Worm (Caenorhabditis elegans) whole organism, early embryonic: ENCODE measurements around the gene srh-10.
"Not testable (repeated sequence)": the region's sequence is repeated elsewhere in the genome, so short reads cannot be mapped to it uniquely, and the experiment has no call there.

Experiments used
- B0310.2 ChIP-seq: sonication (generic microtip); optimal IDR thresholded peaks from 2 replicates; lab custom pipeline; 2016; ENCODE audit warnings: mild to moderate bottlenecking, missing genetic modification characterization, missing compliant biosample characterization
- F13C5.2 ChIP-seq: sonication (generic microtip); optimal IDR thresholded peaks from 2 replicates; lab custom pipeline; 2017; ENCODE audit warnings: mild to moderate bottlenecking, missing genetic modification characterization, inconsistent platforms, missing compliant biosample characterization
- aly-1 ChIP-seq: sonication (generic microtip); optimal IDR thresholded peaks from 2 replicates; lab custom pipeline; 2016; ENCODE audit warnings: missing genetic modification characterization, missing compliant biosample characterization
- ama-1 ChIP-seq: fragments of 150-350 bp; optimal IDR thresholded peaks from 2 replicates; lab custom pipeline; 2014
- ceh-13 ChIP-seq: fragments of 200-800 bp; sonication (Bioruptor generic); optimal IDR thresholded peaks from 2 replicates; lab custom pipeline; 2018; ENCODE audit warnings: mild to moderate bottlenecking, missing genetic modification characterization, missing compliant biosample characterization
- ceh-36 ChIP-seq: sonication (generic microtip); optimal IDR thresholded peaks from 2 replicates; lab custom pipeline; 2016; ENCODE audit warnings: missing genetic modification characterization, inconsistent platforms, missing compliant biosample characterization
- ets-7 ChIP-seq: sonication (generic microtip); optimal IDR thresholded peaks from 2 replicates; lab custom pipeline; 2016; ENCODE audit warnings: missing genotype, missing genetic modification characterization, missing compliant biosample characterization
- flt-1 ChIP-seq: fragments of 200-800 bp; sonication (Bioruptor generic); IDR thresholded peaks from 2 replicates; pipeline ENCODE4 v1.3.6; 2022; ENCODE audit warnings: missing genetic modification characterization, missing compliant biosample characterization
- hmbx-1 ChIP-seq: sonication (generic microtip); optimal IDR thresholded peaks from 2 replicates; lab custom pipeline; 2016; ENCODE audit warnings: mild to moderate bottlenecking, missing genetic modification characterization, missing compliant biosample characterization
- hmg-4 ChIP-seq: fragments of 200-800 bp; sonication (Bioruptor generic); optimal IDR thresholded peaks from 2 replicates; lab custom pipeline; 2018; ENCODE audit warnings: mild to moderate bottlenecking, missing genetic modification characterization, missing compliant biosample characterization
- hnd-1 ChIP-seq: sonication (generic microtip); optimal IDR thresholded peaks from 2 replicates; lab custom pipeline; 2016; ENCODE audit warnings: missing genetic modification characterization, missing compliant biosample characterization
- pes-1 ChIP-seq: fragments of 200-800 bp; sonication (Bioruptor generic); IDR thresholded peaks from 2 replicates; pipeline ENCODE4 v1.3.6; 2022; ENCODE audit warnings: missing genetic modification reagents, missing genetic modification characterization, missing compliant biosample characterization
- scrt-1 ChIP-seq: fragments of 200-800 bp; sonication (Bioruptor generic); IDR thresholded peaks from 2 replicates; pipeline ENCODE4 v1.3.6; 2022; ENCODE audit warnings: missing genetic modification characterization, missing compliant biosample characterization
- sea-1 ChIP-seq: fragments of 200-800 bp; sonication (Bioruptor generic); conservative IDR thresholded peaks from 2 replicates; pipeline ENCODE4 v1.3.6; 2022; ENCODE audit warnings: missing genetic modification characterization, missing compliant biosample characterization
- tbx-11 ChIP-seq: fragments of 200-800 bp; sonication (Bioruptor generic); IDR thresholded peaks from 2 replicates; pipeline ENCODE4 v1.3.6; 2022; ENCODE audit warnings: missing genetic modification characterization, missing compliant biosample characterization
- tbx-37 ChIP-seq: fragments of 200-800 bp; sonication (Bioruptor generic); conservative IDR thresholded peaks from 2 replicates; pipeline ENCODE4 v1.3.6; 2022; ENCODE audit warnings: missing genetic modification reagents, missing genetic modification characterization, missing compliant biosample characterization
- tra-4 ChIP-seq: sonication (generic microtip); optimal IDR thresholded peaks from 2 replicates; lab custom pipeline; 2017; ENCODE audit warnings: missing genetic modification characterization, missing compliant biosample characterization

The srh-10 gene

DNA sequence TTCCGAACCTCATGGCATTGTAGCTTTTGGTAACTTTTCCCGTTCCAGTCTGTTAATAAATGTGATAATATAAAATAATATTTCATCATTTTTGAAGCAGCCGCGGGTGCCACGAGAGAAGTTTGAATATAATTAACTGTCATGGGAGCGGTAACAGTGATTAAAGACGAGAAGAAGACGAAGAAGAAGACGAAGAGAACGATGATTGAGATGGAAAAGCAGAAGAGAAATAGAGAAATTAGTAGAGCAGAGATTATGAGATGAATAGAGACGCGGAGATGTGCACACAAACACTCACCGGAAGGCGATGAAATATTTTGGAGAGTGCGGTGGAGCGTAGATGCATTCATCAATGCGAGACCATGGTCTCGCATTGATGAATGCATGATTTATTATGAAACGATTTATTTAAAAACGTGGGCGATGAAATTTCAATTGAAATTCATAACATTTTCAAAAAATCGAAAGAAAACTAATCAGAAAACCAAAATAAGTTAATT lies 13.7 kb downstream of the srh-10 start, which contains the start of gene seip-1:
seip-1 (minus strand) TSS at position 51 of the 500 bp plus-strand sequence.
- no peak for TF ChIP-seq tbx-37
- peak; percentile 74 for TF ChIP-seq ets-7 (tag; lab: Kevin White, UChicago)
- TF ChIP-seq pes-1 (GFP tag; lab: Robert Waterston, UW) = no peak
- peak; percentile 35 for TF ChIP-seq F13C5.2 (tag; lab: Kevin White, UChicago)
- 0 out of 2 replicates have a peak, but pooled peaks have one; percentile 20 for TF ChIP-seq flt-1 (GFP tag; lab: Robert Waterston, UW)
- no peak for TF ChIP-seq B0310.2 (tag; lab: Kevin White, UChicago)

ce11 chrV:6051159-6051558 lies 15.8 kb downstream of the srh-10 start, which contains the start of gene jamp-1:
jamp-1 (minus strand) TSS chrV:6051259.
- TF ChIP-seq tbx-11 = no peak
- 0 out of 2 replicates have a peak, but pooled peaks have one; percentile 17 for TF ChIP-seq scrt-1 (GFP tag; lab: Robert Waterston, UW)

- TF ChIP-seq F13C5.2 (tag; lab: Kevin White, UChicago) = no peak
- no peak for TF ChIP-seq tbx-37
- TF ChIP-seq hnd-1 = no peak
Measured at ce11 chrV:6047818-6048217, 19.1 kb downstream of the srh-10 start, which contains the start of gene pgap-3. pgap-3 (minus strand) TSS chrV:6047918.

ce11 chrV:6044853-6045594 lies 21.9 kb downstream of the srh-10 start, which contains the start of gene R01B10.3:
R01B10.3 (minus strand) TSS chrV:6045129.
- TF ChIP-seq hmg-4 (GFP tag; lab: Kevin White, UChicago) = no peak
- peak; percentile 59; the same call in 1 of the 2 replicates for TF ChIP-seq sea-1
- no peak for TF ChIP-seq aly-1 (tag; lab: Kevin White, UChicago)

ce11 chrV:6044448-6044847 lies 22.5 kb downstream of the srh-10 start:
- TF ChIP-seq sea-1 = no peak
- TF ChIP-seq pes-1 (GFP tag; lab: Robert Waterston, UW) = no peak

DNA sequence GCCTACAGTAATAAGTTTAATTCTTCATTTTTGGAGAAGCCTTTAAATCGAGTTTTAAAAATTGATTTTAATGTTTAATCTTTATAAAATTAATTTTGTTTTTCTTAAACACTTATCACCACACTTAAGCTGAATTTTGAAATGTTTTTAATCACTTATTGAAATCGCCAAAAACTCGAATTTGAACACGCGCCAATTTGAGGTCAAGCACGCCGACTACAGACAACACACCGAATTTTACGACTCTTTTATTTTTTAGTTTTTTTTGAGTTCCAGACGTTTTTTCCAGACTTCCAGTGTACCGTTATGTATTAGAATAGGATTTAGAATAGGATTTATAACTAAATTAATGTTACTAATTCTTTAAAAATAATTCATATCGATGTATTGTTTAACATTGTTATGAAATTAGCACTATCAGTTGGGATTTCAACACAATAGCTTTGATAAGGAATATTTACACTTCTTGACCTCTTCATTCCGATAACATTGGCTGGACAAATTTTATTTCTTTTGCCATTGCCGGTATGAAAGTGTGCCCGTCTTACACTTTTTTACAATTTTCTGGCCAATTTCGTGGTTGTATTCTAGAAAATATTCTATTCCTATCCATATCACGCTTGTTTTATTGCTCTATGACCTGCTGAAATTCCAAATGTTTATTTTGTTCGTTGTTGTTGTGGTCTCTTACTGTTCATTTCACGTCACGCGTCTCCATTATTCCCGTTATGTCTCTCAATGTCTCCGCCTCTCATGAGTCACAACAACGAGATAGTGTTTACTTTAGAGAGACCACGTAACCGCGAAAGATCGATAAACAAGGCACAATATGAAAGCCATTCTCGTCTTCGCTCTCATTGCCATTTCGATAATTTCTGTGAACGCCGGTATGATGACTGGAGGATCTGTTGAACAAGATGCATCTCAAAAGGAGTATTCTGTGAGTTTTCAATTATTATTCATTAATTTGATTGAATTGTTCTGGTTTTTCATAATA lies 23.4 kb downstream of the srh-10 start, which contains the start of gene cpi-2:
cpi-2 (plus strand) TSS at position 788 of the 997 bp plus-strand sequence.
- TF ChIP-seq tbx-11 = no peak
- peak; percentile 56 for TF ChIP-seq F13C5.2 (tag; lab: Kevin White, UChicago)

ce11 chrV:6041375-6041774 lies 25.6 kb downstream of the srh-10 start, which contains the start of gene R01B10.2:
R01B10.2 (minus strand) TSS chrV:6041475.
- no peak for TF ChIP-seq hmbx-1 (tag; lab: Kevin White, UChicago)
- no peak for TF ChIP-seq aly-1 (tag; lab: Kevin White, UChicago)
- TF ChIP-seq hmg-4 (GFP tag; lab: Kevin White, UChicago) = no peak
- no peak for TF ChIP-seq ama-1
- TF ChIP-seq F13C5.2 (tag; lab: Kevin White, UChicago) = no peak
- no peak for TF ChIP-seq flt-1 (GFP tag; lab: Robert Waterston, UW)
- TF ChIP-seq tbx-11 = no peak
- no peak for TF ChIP-seq hnd-1
- TF ChIP-seq tbx-37 = no peak
- no peak for TF ChIP-seq sea-1
- no peak for TF ChIP-seq ceh-36
- TF ChIP-seq tra-4 (tag; lab: Kevin White, UChicago) = no peak
- TF ChIP-seq B0310.2 (tag; lab: Kevin White, UChicago) = no peak
- no peak for TF ChIP-seq scrt-1 (GFP tag; lab: Robert Waterston, UW)
- no peak for TF ChIP-seq ceh-13 (GFP tag; lab: Kevin White, UChicago)
- TF ChIP-seq ets-7 (tag; lab: Kevin White, UChicago) = no peak
- TF ChIP-seq pes-1 (GFP tag; lab: Robert Waterston, UW) = no peak

DNA sequence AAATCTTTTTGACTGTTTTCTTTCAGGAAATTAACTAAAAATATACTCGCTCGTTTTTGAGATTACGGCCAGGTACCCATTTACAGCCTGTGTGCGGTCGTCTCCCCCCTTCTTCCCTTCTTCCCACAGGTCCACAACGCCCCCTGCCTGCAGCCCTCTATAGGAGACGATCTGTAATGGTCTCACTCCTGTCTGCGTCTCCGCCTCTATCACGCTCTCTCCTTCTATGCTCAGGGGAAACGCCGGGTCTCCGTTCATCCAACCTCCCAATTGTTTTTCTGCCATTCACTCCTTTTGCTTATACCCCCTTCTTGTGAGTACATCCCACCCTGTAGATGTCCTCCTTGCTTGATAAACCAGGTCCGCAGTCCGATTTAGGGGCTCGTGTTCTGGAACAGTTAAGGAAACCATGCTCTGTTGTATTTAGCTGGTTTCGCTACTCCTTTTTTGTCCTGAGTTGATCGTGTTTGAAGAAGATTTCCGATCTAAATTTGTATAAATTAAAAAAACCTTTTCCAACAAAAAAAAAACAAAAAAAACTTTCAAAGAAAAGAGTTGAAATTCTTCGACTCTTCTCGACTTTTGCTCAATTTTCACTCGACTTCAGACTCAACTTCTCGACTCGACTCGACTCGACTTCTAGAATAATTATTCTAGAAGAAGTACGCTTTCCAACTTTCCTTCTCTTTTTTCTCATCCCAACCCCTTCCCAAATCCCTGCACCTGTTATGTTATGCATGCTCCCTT lies 28.4 kb downstream of the srh-10 start, which contains the start of gene F29G9.1:
F29G9.1 (plus strand) TSS at position 697 of the 747 bp plus-strand sequence.
- not testable (repeated sequence) for TF ChIP-seq B0310.2, F13C5.2, hmbx-1 (tag; lab: Kevin White, UChicago)
